Worm (Caenorhabditis elegans) whole organism, early embryonic: ENCODE measurements around the gene swsn-3.

Source experiments
- F13C5.2 ChIP-seq: sonication (generic microtip); optimal IDR thresholded peaks from 2 replicates; lab custom pipeline; 2017; ENCODE audit warnings: mild to moderate bottlenecking, missing genetic modification characterization, inconsistent platforms, missing compliant biosample characterization
- aly-1 ChIP-seq: sonication (generic microtip); optimal IDR thresholded peaks from 2 replicates; lab custom pipeline; 2016; ENCODE audit warnings: missing genetic modification characterization, missing compliant biosample characterization
- ama-1 ChIP-seq: fragments of 150-350 bp; optimal IDR thresholded peaks from 2 replicates; lab custom pipeline; 2014
- ceh-13 ChIP-seq: fragments of 200-800 bp; sonication (Bioruptor generic); optimal IDR thresholded peaks from 2 replicates; lab custom pipeline; 2018; ENCODE audit warnings: mild to moderate bottlenecking, missing genetic modification characterization, missing compliant biosample characterization
- ceh-36 ChIP-seq: sonication (generic microtip); optimal IDR thresholded peaks from 2 replicates; lab custom pipeline; 2016; ENCODE audit warnings: missing genetic modification characterization, inconsistent platforms, missing compliant biosample characterization
- hmbx-1 ChIP-seq: sonication (generic microtip); optimal IDR thresholded peaks from 2 replicates; lab custom pipeline; 2016; ENCODE audit warnings: mild to moderate bottlenecking, missing genetic modification characterization, missing compliant biosample characterization
- pes-1 ChIP-seq: fragments of 200-800 bp; sonication (Bioruptor generic); IDR thresholded peaks from 2 replicates; pipeline ENCODE4 v1.3.6; 2022; ENCODE audit warnings: missing genetic modification reagents, missing genetic modification characterization, missing compliant biosample characterization
- scrt-1 ChIP-seq: fragments of 200-800 bp; sonication (Bioruptor generic); IDR thresholded peaks from 2 replicates; pipeline ENCODE4 v1.3.6; 2022; ENCODE audit warnings: missing genetic modification characterization, missing compliant biosample characterization
- sea-1 ChIP-seq: fragments of 200-800 bp; sonication (Bioruptor generic); conservative IDR thresholded peaks from 2 replicates; pipeline ENCODE4 v1.3.6; 2022; ENCODE audit warnings: missing genetic modification characterization, missing compliant biosample characterization
- tra-4 ChIP-seq: sonication (generic microtip); optimal IDR thresholded peaks from 2 replicates; lab custom pipeline; 2017; ENCODE audit warnings: missing genetic modification characterization, missing compliant biosample characterization

The swsn-3 gene

DNA sequence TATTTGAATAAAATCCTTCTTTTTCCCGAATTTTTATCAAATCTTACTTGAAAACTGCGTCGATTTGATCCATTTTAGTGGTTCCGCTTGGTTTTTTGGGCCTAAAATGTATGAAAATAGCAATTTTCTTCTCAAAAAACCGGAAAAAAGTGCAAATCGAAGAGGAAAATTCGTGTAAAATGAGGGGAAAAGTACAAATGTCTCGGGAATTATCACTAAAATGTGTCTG is 43.6 kb downstream of the swsn-3 start, which contains the start of gene Y71H2AM.11:
Gene Y71H2AM.11 (minus strand): TSS at position 101 of the 229 bp plus-strand sequence.
- no peak for TF ChIP-seq aly-1
- no peak for TF ChIP-seq hmbx-1 (tag; lab: Kevin White, UChicago)
- no peak for TF ChIP-seq ceh-13 (GFP tag; lab: Kevin White, UChicago)
- no peak for TF ChIP-seq pes-1 (GFP tag; lab: Robert Waterston, UW)
- TF ChIP-seq F13C5.2 (tag; lab: Kevin White, UChicago): no peak
- no peak for TF ChIP-seq scrt-1 (GFP tag; lab: Robert Waterston, UW)

DNA sequence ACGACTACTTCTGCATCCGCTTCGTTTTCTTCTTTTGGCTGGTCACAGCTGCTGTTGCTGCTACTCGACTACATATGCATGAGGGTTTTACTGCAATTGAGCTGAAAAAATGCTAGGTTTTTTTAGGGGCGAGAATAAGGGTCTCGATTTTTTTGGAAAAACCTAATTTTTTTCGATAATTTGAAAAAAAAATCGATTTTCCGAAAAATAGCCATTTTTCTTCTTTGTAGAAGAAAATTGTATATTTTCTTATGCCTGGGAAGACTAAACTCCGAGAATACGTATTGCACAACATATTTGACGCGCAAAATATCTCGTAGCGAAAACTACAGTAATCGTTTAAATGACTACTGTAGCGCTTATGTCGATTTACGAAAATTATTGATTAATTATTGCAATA is 52.0 kb downstream of the swsn-3 start, which contains the start of gene tmem-132:
Gene tmem-132 (minus strand): TSS at position 101 of the 400 bp plus-strand sequence.
- no peak for TF ChIP-seq sea-1 (GFP tag; lab: Robert Waterston, UW)
- TF ChIP-seq F13C5.2 (tag; lab: Kevin White, UChicago): no peak
- no peak for TF ChIP-seq tra-4 (tag; lab: Kevin White, UChicago)
- TF ChIP-seq ama-1 (lab: Kevin White, UChicago): no peak
- no peak for TF ChIP-seq ceh-36 (tag; lab: Kevin White, UChicago)
- no peak for TF ChIP-seq hmbx-1 (tag; lab: Kevin White, UChicago)
- TF ChIP-seq ceh-13 (GFP tag; lab: Kevin White, UChicago): no peak
- TF ChIP-seq pes-1 (GFP tag; lab: Robert Waterston, UW): no peak
